Worm (Caenorhabditis elegans) whole organism, midembryonic: Measurements from ENCODE around the gene C16C10.4.

Source experiments
- T22C8.4 ChIP-seq: fragments of 200-800 bp; sonication (Bioruptor generic); IDR thresholded peaks from 2 replicates; pipeline ENCODE4 v1.3.6; 2022; ENCODE audit warnings: missing genetic modification characterization, missing compliant biosample characterization
- cog-1 ChIP-seq: sonication (generic microtip); optimal IDR thresholded peaks from 2 replicates; lab custom pipeline; 2016; ENCODE audit warnings: missing genetic modification characterization, missing compliant biosample characterization
- flt-1 ChIP-seq: fragments of 200-800 bp; sonication (Bioruptor generic); IDR thresholded peaks from 2 replicates; pipeline ENCODE4 v1.3.6; 2022; ENCODE audit warnings: missing genetic modification characterization, missing compliant biosample characterization
- klf-2 ChIP-seq: fragments of 200-800 bp; sonication (Bioruptor generic); conservative IDR thresholded peaks from 2 replicates; pipeline ENCODE4 v1.3.6; 2022; ENCODE audit warnings: missing genetic modification reagents, missing genetic modification characterization, missing compliant biosample characterization
- med-1 ChIP-seq: sonication (generic microtip); optimal IDR thresholded peaks from 2 replicates; lab custom pipeline; 2017; ENCODE audit warnings: missing genetic modification characterization, mild to moderate bottlenecking, missing compliant biosample characterization, antibody characterized with exemption, missing genetic modification reagents; ENCODE audit not compliant: insufficient read depth
- ref-1 ChIP-seq: fragments of 200-800 bp; sonication (Bioruptor generic); conservative IDR thresholded peaks from 2 replicates; pipeline ENCODE4 v1.3.6; 2022; ENCODE audit warnings: missing genetic modification reagents, missing genetic modification characterization, missing compliant biosample characterization
- tab-1 ChIP-seq: fragments of 200-800 bp; sonication (Bioruptor generic); IDR thresholded peaks from 2 replicates; pipeline ENCODE4 v1.3.6; 2022; ENCODE audit warnings: missing genetic modification characterization, missing compliant biosample characterization
- ztf-23 ChIP-seq: fragments of 200-800 bp; sonication (Bioruptor generic); IDR thresholded peaks from 2 replicates; pipeline ENCODE4 v1.3.6; 2022; ENCODE audit warnings: missing genetic modification reagents, missing genetic modification characterization, missing compliant biosample characterization
- ztf-29 ChIP-seq: fragments of 200-800 bp; sonication (Bioruptor generic); IDR thresholded peaks from 2 replicates; pipeline ENCODE4 v1.3.6; 2022; ENCODE audit warnings: missing genetic modification reagents, missing genetic modification characterization, missing compliant biosample characterization

The C16C10.4 gene

DNA sequence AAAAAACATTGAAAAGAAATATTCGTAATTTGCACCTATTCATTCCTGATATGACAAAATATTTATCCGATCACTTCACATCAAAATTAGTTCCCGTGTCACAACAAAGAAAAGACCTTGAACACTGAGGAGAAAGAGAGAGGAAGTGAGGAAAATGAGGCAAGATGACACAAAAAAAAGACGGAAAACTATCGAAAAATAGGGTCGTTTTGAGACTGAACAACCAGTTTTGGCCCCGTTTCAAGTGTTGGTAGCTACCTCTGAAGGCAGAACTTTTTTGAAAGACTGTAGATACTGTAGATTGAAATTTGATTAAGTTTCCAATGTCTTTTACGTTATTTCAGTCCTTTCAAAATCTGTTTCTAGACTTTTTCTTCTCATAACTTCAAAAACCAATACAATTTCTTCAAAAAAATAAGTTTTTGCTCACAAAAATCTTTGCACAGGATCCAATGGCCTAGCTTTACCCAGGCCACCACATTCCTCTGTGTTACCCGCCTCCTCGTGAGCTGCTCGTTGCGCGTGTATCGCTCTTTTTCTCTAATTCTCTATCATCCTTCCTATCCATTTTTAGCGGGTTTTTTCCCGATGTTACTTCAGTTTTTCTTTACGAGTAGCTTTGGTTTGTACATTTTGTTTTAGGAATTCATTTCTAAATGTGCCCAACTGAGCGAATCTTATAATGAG lies 25.3 kb downstream of the C16C10.4 start:
- TF ChIP-seq klf-2 (GFP tag; lab: Robert Waterston, UW): no peak
- TF ChIP-seq ztf-29: no peak
- no peak for TF ChIP-seq flt-1
- no peak for TF ChIP-seq med-1 (GFP tag; lab: Kevin White, UChicago)
- peak; percentile 47 for TF ChIP-seq cog-1 (tag; lab: Kevin White, UChicago)
- peak; percentile 75 for TF ChIP-seq ztf-23 (GFP tag; lab: Robert Waterston, UW)

- TF ChIP-seq flt-1 (no peak), ztf-29 (no peak), tab-1 (GFP tag; lab: Robert Waterston, UW) (no peak), med-1 (GFP tag; lab: Kevin White, UChicago) (no peak), ztf-23 (GFP tag; lab: Robert Waterston, UW) (no peak), klf-2 (GFP tag; lab: Robert Waterston, UW) (no peak), ref-1 (GFP tag; lab: Robert Waterston, UW) (no peak)
Observed at ce11 chrIII:4196988-4197384, 25.9 kb downstream of the C16C10.4 start, which contains the start of gene asd-1. Gene asd-1, plus strand, starts transcription at chrIII:4197285.

- TF ChIP-seq klf-2 (GFP tag; lab: Robert Waterston, UW): no peak
Observed at ce11 chrIII:4204072-4204471, 32.9 kb downstream of the C16C10.4 start, which contains the start of the genes pelo-1 and R74.7. Gene pelo-1, minus strand, starts transcription at chrIII:4204222. Gene R74.7, plus strand, starts transcription at chrIII:4204429.

- no peak for TF ChIP-seq ref-1 (GFP tag; lab: Robert Waterston, UW)
- TF ChIP-seq tab-1 (GFP tag; lab: Robert Waterston, UW): no peak
- TF ChIP-seq flt-1: no peak
- no peak for TF ChIP-seq ztf-23 (GFP tag; lab: Robert Waterston, UW)
Observed at ce11 chrIII:4204964-4205363, 33.8 kb downstream of the C16C10.4 start.

ce11 chrIII:4205751-4206327 lies 34.7 kb downstream of the C16C10.4 start, which contains the start of gene R74.8:
Gene R74.8, plus strand, starts transcription at chrIII:4206277.
- TF ChIP-seq klf-2 (GFP tag; lab: Robert Waterston, UW) (no peak), flt-1 (no peak), med-1 (GFP tag; lab: Kevin White, UChicago) (no peak), T22C8.4 (no peak), tab-1 (GFP tag; lab: Robert Waterston, UW) (no peak), cog-1 (tag; lab: Kevin White, UChicago) (no peak), ref-1 (GFP tag; lab: Robert Waterston, UW) (no peak), ztf-29 (no peak), ztf-23 (GFP tag; lab: Robert Waterston, UW) (no peak)

DNA sequence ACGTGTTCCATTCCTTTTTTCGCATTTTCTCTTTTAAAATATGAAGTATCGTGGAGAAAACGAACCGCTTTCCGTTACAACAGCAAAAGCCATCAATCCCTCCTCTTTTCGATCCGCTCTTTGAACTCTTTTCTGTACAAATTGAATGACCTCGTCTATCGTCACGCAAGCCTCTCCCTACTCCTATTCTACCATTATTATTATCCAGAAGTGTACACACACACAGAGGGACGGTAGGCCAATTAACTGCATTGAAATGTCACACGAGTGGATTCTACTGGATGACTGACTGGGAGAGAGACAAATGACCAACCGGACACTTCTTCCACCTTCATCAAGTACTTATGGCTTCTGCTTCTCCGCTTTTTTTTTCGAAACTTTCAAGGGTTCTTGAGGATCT lies 37.1 kb downstream of the C16C10.4 start:
- TF ChIP-seq ztf-23 (GFP tag; lab: Robert Waterston, UW) (no peak), tab-1 (GFP tag; lab: Robert Waterston, UW) (no peak), cog-1 (tag; lab: Kevin White, UChicago) (no peak), ztf-29 (no peak), klf-2 (GFP tag; lab: Robert Waterston, UW) (no peak), T22C8.4 (no peak), ref-1 (GFP tag; lab: Robert Waterston, UW) (no peak), flt-1 (no peak), med-1 (GFP tag; lab: Kevin White, UChicago) (no peak)

- TF ChIP-seq T22C8.4 (no peak), ref-1 (GFP tag; lab: Robert Waterston, UW) (no peak), cog-1 (tag; lab: Kevin White, UChicago) (no peak), tab-1 (GFP tag; lab: Robert Waterston, UW) (no peak), med-1 (GFP tag; lab: Kevin White, UChicago) (no peak), flt-1 (no peak), klf-2 (GFP tag; lab: Robert Waterston, UW) (no peak), ztf-29 (no peak), ztf-23 (GFP tag; lab: Robert Waterston, UW) (no peak)
Observed at ce11 chrIII:4209188-4209587, 38.1 kb downstream of the C16C10.4 start, which contains the start of gene phlp-2. Gene phlp-2, plus strand, starts transcription at chrIII:4209488.

DNA sequence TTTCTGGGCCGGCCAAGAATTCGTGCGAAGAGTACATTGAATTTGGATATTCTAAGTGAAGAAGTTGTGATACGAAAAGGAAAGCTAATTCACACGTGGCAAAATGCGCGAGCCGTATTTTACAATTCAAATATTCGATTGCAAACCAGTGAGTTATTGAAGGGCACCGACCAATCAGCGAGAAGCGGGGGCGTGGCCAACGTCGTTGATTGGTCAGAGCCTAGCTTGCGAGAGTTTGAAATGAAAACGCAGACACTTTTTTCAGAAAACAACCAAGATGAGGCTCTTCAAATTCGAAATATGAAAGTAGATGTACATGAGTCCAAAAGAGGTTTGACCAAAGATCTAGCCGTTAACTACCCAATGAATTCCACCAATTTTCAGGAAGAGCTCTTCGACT lies 39.5 kb downstream of the C16C10.4 start:
- TF ChIP-seq med-1 (GFP tag; lab: Kevin White, UChicago) (no peak), klf-2 (GFP tag; lab: Robert Waterston, UW) (no peak), T22C8.4 (no peak), ref-1 (GFP tag; lab: Robert Waterston, UW) (no peak)

- TF ChIP-seq ztf-23 (GFP tag; lab: Robert Waterston, UW): no peak
- TF ChIP-seq ref-1 (GFP tag; lab: Robert Waterston, UW): no peak
- no peak for TF ChIP-seq cog-1 (tag; lab: Kevin White, UChicago)
- no peak for TF ChIP-seq med-1 (GFP tag; lab: Kevin White, UChicago)
- no peak for TF ChIP-seq T22C8.4
- TF ChIP-seq tab-1 (GFP tag; lab: Robert Waterston, UW): no peak
- no peak for TF ChIP-seq klf-2 (GFP tag; lab: Robert Waterston, UW)
- TF ChIP-seq ztf-29: no peak
- TF ChIP-seq flt-1: no peak
Observed at ce11 chrIII:4220864-4221263, 49.7 kb downstream of the C16C10.4 start.

- no peak for TF ChIP-seq med-1 (GFP tag; lab: Kevin White, UChicago)
- no peak for TF ChIP-seq klf-2 (GFP tag; lab: Robert Waterston, UW)
- TF ChIP-seq ztf-29: no peak
Observed at ce11 chrIII:4221527-4221926, 50.4 kb downstream of the C16C10.4 start.
